Fruit fly (Drosophila melanogaster): ENCODE data around the gene CG8833.

Gene CG8833

dm6 chr3L:13928769-13929594 lies at the start of gene CG8833, which contains the start of gene DCTN1-p150 (continued):
- TF ChIP-seq CG18599 (GFP tag; optimal IDR thresholded peaks at IDR 0.05) (no peak), NfI (GFP tag; optimal IDR thresholded peaks at IDR 0.05) (peak; percentile 32), ci (GFP tag; IDR thresholded peaks at IDR 0.05) (no peak), CG6791 (GFP tag; IDR thresholded peaks at IDR 0.05; ENCODE audit: partially characterized antibody) (no peak), cg (GFP tag; optimal IDR thresholded peaks at IDR 0.05) (no peak), CG12391 (tag; optimal IDR thresholded peaks at IDR 0.05) (peak; percentile 70), CHES-1-like (GFP tag; optimal IDR thresholded peaks at IDR 0.05) (peak; percentile 34), CG11398 (GFP tag; optimal IDR thresholded peaks at IDR 0.05) (no peak), Hr39 (optimal IDR thresholded peaks at IDR 0.05) (no peak), mirr (GFP tag; optimal IDR thresholded peaks at IDR 0.05) (no peak), NFAT (GFP tag; IDR thresholded peaks at IDR 0.05) (peak; percentile 41; the same call in 1 of the 2 replicates), cas (GFP tag; IDR thresholded peaks at IDR 0.05) (no peak), sob (GFP tag; IDR thresholded peaks at IDR 0.05) (no peak), ind (GFP tag; optimal IDR thresholded peaks at IDR 0.05) (peak; percentile 48), CG18011 (GFP tag; optimal IDR thresholded peaks at IDR 0.05) (no peak), chif (GFP tag; optimal IDR thresholded peaks at IDR 0.05) (peak in 1 of 2 experiments; percentile 3), CG1647 (GFP tag; optimal IDR thresholded peaks at IDR 0.05) (no peak), NC2β (GFP tag; optimal IDR thresholded peaks at IDR 0.05) (no peak), Dfd (GFP tag; optimal IDR thresholded peaks at IDR 0.05) (no peak), CG1832 (GFP tag; optimal IDR thresholded peaks at IDR 0.05) (no peak), CG1529 (GFP tag; optimal IDR thresholded peaks at IDR 0.05) (no peak), al (GFP tag; IDR thresholded peaks at IDR 0.05) (no peak; the same call in 1 of the 2 replicates), Dp (GFP tag; optimal IDR thresholded peaks at IDR 0.05) (no peak), luna (GFP tag; optimal IDR thresholded peaks at IDR 0.05) (no peak), CG3995 (GFP tag; optimal IDR thresholded peaks at IDR 0.05) (peak; percentile 96), CG10543 (GFP tag; optimal IDR thresholded peaks at IDR 0.05) (no peak), CG15696 (tag; optimal IDR thresholded peaks at IDR 0.05) (peak; percentile 29), zen2 (GFP tag; IDR thresholded peaks at IDR 0.05; ENCODE audit: partially characterized antibody) (no peak), CG13424 (tag; optimal IDR thresholded peaks at IDR 0.05) (peak; percentile 43), CG16779 (GFP tag; IDR thresholded peaks at IDR 0.05) (no peak), CG4617 (GFP tag; optimal IDR thresholded peaks at IDR 0.05; ENCODE audit: borderline replicate concordance) (peak; percentile 71), E2f2 (GFP tag; IDR thresholded peaks at IDR 0.05) (no peak), CG5245 (GFP tag; optimal IDR thresholded peaks at IDR 0.05) (peak; percentile 16), Hey (tag; optimal IDR thresholded peaks at IDR 0.05) (no peak), Gug (GFP tag; IDR thresholded peaks at IDR 0.05) (peak; percentile 43; the same call in 1 of the 4 replicates), ase (GFP tag; IDR thresholded peaks at IDR 0.05) (peak; percentile 44; the same call in 1 of the 3 replicates), Mad (GFP tag; optimal IDR thresholded peaks at IDR 0.05) (peak; percentile 9), org-1 (GFP tag; optimal IDR thresholded peaks at IDR 0.05) (no peak), ssp (GFP tag; IDR thresholded peaks at IDR 0.05) (no peak), tll (GFP tag; optimal IDR thresholded peaks at IDR 0.05) (no peak), Vsx1 (GFP tag; optimal IDR thresholded peaks at IDR 0.05) (no peak), CG2875 (GFP tag; optimal IDR thresholded peaks at IDR 0.05) (no peak), CG34422 (GFP tag; IDR thresholded peaks at IDR 0.05) (no peak), emc (GFP tag; optimal IDR thresholded peaks at IDR 0.05) (no peak), CG10147 (GFP tag; optimal IDR thresholded peaks at IDR 0.05) (no peak), Opbp (GFP tag; IDR thresholded peaks at IDR 0.05; ENCODE audit: partially characterized antibody) (peak; percentile 37; the same call in 1 of the 3 replicates), lilli (GFP tag; optimal IDR thresholded peaks at IDR 0.05) (peak; percentile 74), CG6813 (GFP tag; optimal IDR thresholded peaks at IDR 0.05) (no peak), row (GFP tag; IDR thresholded peaks at IDR 0.05) (peak; percentile 86)

Data from whole organism, embryonic.